Worm (Caenorhabditis elegans) whole organism, L1 larva: ENCODE measurements around the gene R05C11.2.

Source experiments
- F16B12.6 ChIP-seq: fragments of 150-350 bp; optimal IDR thresholded peaks from 2 replicates; lab custom pipeline; 2014; ENCODE audit warnings: missing biosample characterization, missing genetic modification characterization
- Y116A8C.19 ChIP-seq: sonication (generic microtip); optimal IDR thresholded peaks from 2 replicates; lab custom pipeline; 2016; ENCODE audit warnings: missing compliant biosample characterization, missing genetic modification characterization, borderline replicate concordance
- aly-2 ChIP-seq: fragments of 150-350 bp; optimal IDR thresholded peaks from 2 replicates; lab custom pipeline; 2014; ENCODE audit warnings: missing biosample characterization, missing genetic modification characterization
- ama-1 ChIP-seq: fragments of 150-350 bp; optimal IDR thresholded peaks from 2 replicates; lab custom pipeline; 2014
- blmp-1 ChIP-seq: fragments of 150-350 bp; optimal IDR thresholded peaks from 2 replicates; lab custom pipeline; 2014; ENCODE audit warnings: missing biosample characterization, missing genetic modification characterization
- ceh-63 ChIP-seq: fragments of 200-800 bp; sonication (Bioruptor generic); optimal IDR thresholded peaks from 2 replicates; lab custom pipeline; 2018; ENCODE audit warnings: mild to moderate bottlenecking, missing genetic modification characterization, missing compliant biosample characterization
- ceh-90 ChIP-seq: sonication (generic microtip); optimal IDR thresholded peaks from 2 replicates; lab custom pipeline; 2016; ENCODE audit warnings: missing genetic modification characterization, missing compliant biosample characterization
- dpl-1 ChIP-seq, 3 experiments: fragments of 150-350 bp in 2 of 3; sonication (generic microtip) in 1 of 3; optimal IDR thresholded peaks; 2 replicates each; lab custom pipeline; 2014 to 2017; ENCODE audit warnings: missing biosample characterization in 3 of 3, missing genetic modification characterization in 3 of 3, missing genetic modification reagents in 3 of 3
- dsc-1 ChIP-seq: sonication (generic microtip); optimal IDR thresholded peaks from 2 replicates; lab custom pipeline; 2016; ENCODE audit warnings: mild to moderate bottlenecking, missing genetic modification characterization, missing compliant biosample characterization
- egl-13 ChIP-seq: sonication (generic microtip); optimal IDR thresholded peaks from 2 replicates; lab custom pipeline; 2016; ENCODE audit warnings: missing genotype, missing genetic modification reagents, missing genetic modification characterization, missing compliant biosample characterization
- elt-2 ChIP-seq: sonication (generic microtip); optimal IDR thresholded peaks from 2 replicates; lab custom pipeline; 2016; ENCODE audit warnings: missing genetic modification characterization, mild to moderate bottlenecking, inconsistent platforms, missing compliant biosample characterization, missing genetic modification reagents
- ets-5 ChIP-seq: fragments of 200-800 bp; sonication (Bioruptor generic); IDR thresholded peaks from 2 replicates; pipeline ENCODE4 v1.3.6; 2022; ENCODE audit warnings: missing genetic modification characterization, missing compliant biosample characterization
- fkh-10 ChIP-seq: sonication (generic microtip); optimal IDR thresholded peaks from 2 replicates; lab custom pipeline; 2017; ENCODE audit warnings: missing biosample characterization, missing genetic modification reagents, missing genetic modification characterization
- fkh-8 ChIP-seq: sonication (generic microtip); optimal IDR thresholded peaks from 2 replicates; lab custom pipeline; 2016; ENCODE audit warnings: mild to moderate bottlenecking, missing genetic modification characterization, missing compliant biosample characterization
- grh-1 ChIP-seq: fragments of 200-800 bp; sonication (Bioruptor generic); IDR thresholded peaks from 2 replicates; pipeline ENCODE4 v1.3.6; 2022; ENCODE audit warnings: missing genetic modification reagents, missing genetic modification characterization, missing compliant biosample characterization
- hlh-17 ChIP-seq: fragments of 200-800 bp; sonication (Bioruptor generic); optimal IDR thresholded peaks from 2 replicates; lab custom pipeline; 2018; ENCODE audit warnings: missing genetic modification characterization, mild to moderate bottlenecking, missing compliant biosample characterization, moderate library complexity, borderline replicate concordance
- hlh-4 ChIP-seq: sonication (generic microtip); optimal IDR thresholded peaks from 2 replicates; lab custom pipeline; 2016; ENCODE audit warnings: mild to moderate bottlenecking, missing genetic modification characterization, missing compliant biosample characterization
- irx-1 ChIP-seq: sonication (generic microtip); optimal IDR thresholded peaks from 2 replicates; lab custom pipeline; 2016; ENCODE audit warnings: missing genetic modification characterization, missing compliant biosample characterization
- jun-1 ChIP-seq: fragments of 150-350 bp; optimal IDR thresholded peaks from 2 replicates; lab custom pipeline; 2014; ENCODE audit warnings: missing biosample characterization, missing genetic modification reagents, missing genetic modification characterization
- lin-13 ChIP-seq: fragments of 150-350 bp; optimal IDR thresholded peaks from 2 replicates; lab custom pipeline; 2014; ENCODE audit warnings: missing biosample characterization, missing genetic modification reagents, missing genetic modification characterization
- lin-14 ChIP-seq: fragments of 200-800 bp; sonication (Bioruptor generic); optimal IDR thresholded peaks from 2 replicates; lab custom pipeline; 2018; ENCODE audit warnings: mild to moderate bottlenecking, missing genetic modification characterization, moderate library complexity, missing compliant biosample characterization
- lin-15B ChIP-seq: fragments of 150-350 bp; sonication (generic microtip); optimal IDR thresholded peaks from 3 replicates; lab custom pipeline; 2014; ENCODE audit warnings: missing biosample characterization, missing genetic modification characterization
- lin-39 ChIP-seq: fragments of 150-350 bp; optimal IDR thresholded peaks from 2 replicates; lab custom pipeline; 2014; ENCODE audit warnings: missing biosample characterization, missing genetic modification reagents, missing genetic modification characterization
- lir-3 ChIP-seq: sonication (generic microtip); optimal IDR thresholded peaks from 2 replicates; lab custom pipeline; 2016; ENCODE audit warnings: mild to moderate bottlenecking, missing genetic modification characterization, moderate library complexity, missing compliant biosample characterization; ENCODE audit not compliant: poor library complexity
- mab-9 ChIP-seq: fragments of 200-800 bp; sonication (Bioruptor generic); IDR thresholded peaks from 2 replicates; pipeline ENCODE4 v1.3.6; 2022; ENCODE audit warnings: missing genetic modification reagents, missing genetic modification characterization, missing compliant biosample characterization
- mep-1 ChIP-seq: fragments of 150-350 bp; optimal IDR thresholded peaks from 2 replicates; lab custom pipeline; 2014; ENCODE audit warnings: missing biosample characterization, missing genetic modification characterization
- nhr-12 ChIP-seq: sonication (generic microtip); optimal IDR thresholded peaks from 2 replicates; lab custom pipeline; 2017; ENCODE audit warnings: missing biosample characterization, missing genetic modification characterization
- nhr-20 ChIP-seq: sonication (generic microtip); optimal IDR thresholded peaks from 2 replicates; lab custom pipeline; 2016; ENCODE audit warnings: mild to moderate bottlenecking, missing genetic modification characterization, missing compliant biosample characterization
- nhr-237 ChIP-seq: fragments of 150-350 bp; optimal IDR thresholded peaks from 2 replicates; lab custom pipeline; 2014; ENCODE audit warnings: missing biosample characterization, missing genetic modification characterization
- nhr-28 ChIP-seq: fragments of 150-350 bp; optimal IDR thresholded peaks from 2 replicates; lab custom pipeline; 2014; ENCODE audit warnings: missing biosample characterization, missing genetic modification characterization
- nhr-47 ChIP-seq: sonication (generic microtip); optimal IDR thresholded peaks from 2 replicates; lab custom pipeline; 2016; ENCODE audit warnings: mild to moderate bottlenecking, missing genetic modification characterization, moderate library complexity, missing compliant biosample characterization
- nhr-71 ChIP-seq: sonication (generic microtip); optimal IDR thresholded peaks from 2 replicates; lab custom pipeline; 2016; ENCODE audit warnings: mild to moderate bottlenecking, missing genetic modification characterization, moderate library complexity, missing compliant biosample characterization
- nhr-77 ChIP-seq: fragments of 150-350 bp; optimal IDR thresholded peaks from 2 replicates; lab custom pipeline; 2014; ENCODE audit warnings: missing biosample characterization, missing genetic modification characterization
- nhr-85 ChIP-seq: sonication (generic microtip); peaks from one replicate; lab custom pipeline; 2016; ENCODE audit warnings: missing genetic modification characterization, inconsistent platforms, missing compliant biosample characterization
- pag-3 ChIP-seq: sonication (generic microtip); optimal IDR thresholded peaks from 2 replicates; lab custom pipeline; 2017; ENCODE audit warnings: missing genetic modification characterization, mild to moderate bottlenecking, missing compliant biosample characterization, antibody characterized with exemption, borderline replicate concordance; ENCODE audit not compliant: insufficient read depth
- pax-3 ChIP-seq: fragments of 200-800 bp; sonication (Bioruptor generic); optimal IDR thresholded peaks from 2 replicates; lab custom pipeline; 2018; ENCODE audit warnings: mild to moderate bottlenecking, missing genetic modification characterization, moderate library complexity, missing compliant biosample characterization
- pqm-1 ChIP-seq: sonication (generic microtip); optimal IDR thresholded peaks from 3 replicates; lab custom pipeline; 2017; ENCODE audit warnings: missing biosample characterization, missing genetic modification characterization
- rnt-1 ChIP-seq: sonication (generic microtip); optimal IDR thresholded peaks from 2 replicates; lab custom pipeline; 2016; ENCODE audit warnings: mild to moderate bottlenecking, missing genetic modification characterization, moderate library complexity, missing compliant biosample characterization
- skn-1 ChIP-seq: fragments of 150-350 bp; optimal IDR thresholded peaks from 2 replicates; lab custom pipeline; 2014; ENCODE audit warnings: missing biosample characterization, missing genetic modification characterization
- snpc-4 ChIP-seq: fragments of 150-350 bp; optimal IDR thresholded peaks from 2 replicates; lab custom pipeline; 2014; ENCODE audit warnings: missing biosample characterization, missing genetic modification characterization
- snu-23 ChIP-seq: sonication (generic microtip); optimal IDR thresholded peaks from 2 replicates; lab custom pipeline; 2016; ENCODE audit warnings: missing genetic modification characterization, missing compliant biosample characterization
- sox-4 ChIP-seq: sonication (generic microtip); optimal IDR thresholded peaks from 2 replicates; lab custom pipeline; 2016; ENCODE audit warnings: missing genetic modification characterization, missing compliant biosample characterization
- sptf-1 ChIP-seq: fragments of 150-350 bp; optimal IDR thresholded peaks from 2 replicates; lab custom pipeline; 2014; ENCODE audit warnings: missing biosample characterization, missing genetic modification characterization
- tbx-2 ChIP-seq: sonication (generic microtip); optimal IDR thresholded peaks from 2 replicates; lab custom pipeline; 2016; ENCODE audit warnings: missing genetic modification characterization, missing compliant biosample characterization
- tlp-1 ChIP-seq: fragments of 150-350 bp; optimal IDR thresholded peaks from 2 replicates; lab custom pipeline; 2014; ENCODE audit warnings: missing biosample characterization, missing genetic modification characterization
- unc-62 ChIP-seq: fragments of 150-350 bp; optimal IDR thresholded peaks from 2 replicates; lab custom pipeline; 2014; ENCODE audit warnings: missing biosample characterization, missing genetic modification reagents, missing genetic modification characterization
- unc-98 ChIP-seq: fragments of 200-800 bp; sonication (Bioruptor generic); IDR thresholded peaks from 2 replicates; pipeline ENCODE4 v1.3.6; 2022; ENCODE audit warnings: missing genetic modification characterization, missing compliant biosample characterization
- vab-15 ChIP-seq: sonication (generic microtip); optimal IDR thresholded peaks from 2 replicates; lab custom pipeline; 2017; ENCODE audit warnings: missing genotype, mild to moderate bottlenecking, missing genetic modification characterization, missing compliant biosample characterization
- xbp-1 ChIP-seq: sonication (generic microtip); optimal IDR thresholded peaks from 2 replicates; lab custom pipeline; 2016; ENCODE audit warnings: missing genetic modification characterization, missing compliant biosample characterization
- zag-1 ChIP-seq: fragments of 150-350 bp; optimal IDR thresholded peaks from 2 replicates; lab custom pipeline; 2014; ENCODE audit warnings: missing biosample characterization, missing genetic modification characterization
- zip-4 ChIP-seq: fragments of 200-800 bp; sonication (Bioruptor generic); optimal IDR thresholded peaks from 2 replicates; lab custom pipeline; 2018; ENCODE audit warnings: mild to moderate bottlenecking, missing genetic modification characterization, moderate library complexity, missing compliant biosample characterization
- ztf-11 ChIP-seq, 2 experiments: sonication (generic microtip); optimal IDR thresholded peaks; 2 replicates each; lab custom pipeline; 2016 to 2017; ENCODE audit warnings: missing genetic modification characterization in 2 of 2, missing biosample characterization in 1 of 2, missing compliant biosample characterization in 1 of 2
- ztf-4 ChIP-seq: fragments of 150-350 bp; optimal IDR thresholded peaks from 2 replicates; lab custom pipeline; 2014; ENCODE audit warnings: missing biosample characterization, missing genetic modification characterization

R05C11.2 gene

ce11 chrIV:2032946-2033411, 25.9 kb downstream of the R05C11.2 start, which contains the start of gene cpsf-1 (continued):
- TF ChIP-seq lin-39 (tag; lab: Kevin White, UChicago) = peak; percentile 38
- peak; percentile 93 for TF ChIP-seq lin-15B (tag; lab: Kevin White, UChicago)
- TF ChIP-seq sptf-1 = no peak
- TF ChIP-seq dsc-1 (tag; lab: Kevin White, UChicago) = peak; percentile 60
- TF ChIP-seq unc-62 = no peak
- TF ChIP-seq unc-98 (GFP tag; lab: Robert Waterston, UW) = peak; percentile 60
- TF ChIP-seq zag-1 (tag; lab: Kevin White, UChicago) = no peak
- TF ChIP-seq fkh-8 (tag; lab: Kevin White, UChicago) = peak; percentile 91
- no peak for TF ChIP-seq ztf-4 (tag; lab: Kevin White, UChicago)
- peak; percentile 91 for TF ChIP-seq snu-23 (GFP tag; lab: Kevin White, UChicago)
- peak; percentile 80 for TF ChIP-seq nhr-237 (tag; lab: Kevin White, UChicago)
- TF ChIP-seq dpl-1 (GFP tag; optimal IDR thresholded peaks at IDR 0.05; lab: Kevin White, UChicago) = peak; percentile 82 to 85 (median 83)
- peak in 1 of 2 experiments; percentile 83 for TF ChIP-seq ztf-11 (tag; optimal IDR thresholded peaks at IDR 0.05; lab: Kevin White, UChicago)
- no peak for TF ChIP-seq hlh-17 (GFP tag; lab: Kevin White, UChicago)
- TF ChIP-seq nhr-20 = peak; percentile 81
- TF ChIP-seq grh-1 = peak; percentile 24; the same call in 1 of the 2 replicates
- peak; percentile 84 for TF ChIP-seq tbx-2 (tag; lab: Kevin White, UChicago)
- TF ChIP-seq F16B12.6 (tag; lab: Kevin White, UChicago) = peak; percentile 66
- no peak for TF ChIP-seq hlh-4 (tag; lab: Kevin White, UChicago)
- peak; percentile 93 for TF ChIP-seq vab-15
- peak; percentile 62 for TF ChIP-seq fkh-10 (GFP tag; lab: Kevin White, UChicago)
- peak; percentile 91 for TF ChIP-seq nhr-77 (tag; lab: Kevin White, UChicago)
- TF ChIP-seq ceh-63 (GFP tag; lab: Kevin White, UChicago) = no peak
- TF ChIP-seq nhr-71 (tag; lab: Kevin White, UChicago) = no peak
- no peak for TF ChIP-seq nhr-28 (tag; lab: Kevin White, UChicago)
- no peak for TF ChIP-seq tlp-1 (tag; lab: Kevin White, UChicago)
- no peak for TF ChIP-seq pqm-1 (tag; lab: Kevin White, UChicago)
- TF ChIP-seq pax-3 (tag; lab: Kevin White, UChicago) = peak; percentile 64
- no peak for TF ChIP-seq nhr-47 (tag; lab: Kevin White, UChicago)
- TF ChIP-seq mab-9 (GFP tag; lab: Robert Waterston, UW) = no peak
- TF ChIP-seq mep-1 (tag; lab: Kevin White, UChicago) = peak; percentile 90
- TF ChIP-seq sox-4 (tag; lab: Kevin White, UChicago) = peak; percentile 30
- TF ChIP-seq skn-1 (tag; lab: Kevin White, UChicago) = peak; percentile 90
- peak; percentile 82 for TF ChIP-seq xbp-1 (tag; lab: Kevin White, UChicago)
- peak; percentile 53 for TF ChIP-seq egl-13 (tag; lab: Kevin White, UChicago)
- TF ChIP-seq elt-2 (tag; lab: Kevin White, UChicago) = peak; percentile 39
- no peak for TF ChIP-seq rnt-1 (tag; lab: Kevin White, UChicago)
- peak; percentile 78 for TF ChIP-seq jun-1 (tag; lab: Kevin White, UChicago)
- peak; percentile 42 for TF ChIP-seq irx-1 (tag; lab: Kevin White, UChicago)
- TF ChIP-seq aly-2 (tag; lab: Kevin White, UChicago) = peak; percentile 78
- peak; percentile 44 for TF ChIP-seq snpc-4 (tag; lab: Kevin White, UChicago)
- TF ChIP-seq pag-3 = no peak
- peak; percentile 46 for TF ChIP-seq ceh-90 (tag; lab: Kevin White, UChicago)
- TF ChIP-seq ets-5 (GFP tag; lab: Robert Waterston, UW) = no peak
- TF ChIP-seq blmp-1 (tag; lab: Kevin White, UChicago) = peak; percentile 87
- no peak for TF ChIP-seq lin-14 (GFP tag; lab: Kevin White, UChicago)
- TF ChIP-seq nhr-12 = no peak
- no peak for TF ChIP-seq zip-4 (GFP tag; lab: Kevin White, UChicago)
- no peak for TF ChIP-seq Y116A8C.19 (tag; lab: Kevin White, UChicago)
- no peak for TF ChIP-seq lir-3 (tag; lab: Kevin White, UChicago)
- no peak for TF ChIP-seq ama-1 (lab: Kevin White, UChicago)
- peak; percentile 90 for TF ChIP-seq lin-13 (GFP tag; lab: Kevin White, UChicago)
- TF ChIP-seq nhr-85 = peak; percentile 85
